Worm (Caenorhabditis elegans) whole organism, L4/young adult: Measurements from ENCODE around the gene F46B6.12.

ENCODE experiments used
- dao-5 ChIP-seq: sonication (generic microtip); optimal IDR thresholded peaks from 2 replicates; lab custom pipeline; 2016; ENCODE audit warnings: missing genotype, missing genetic modification characterization, moderate library complexity, missing compliant biosample characterization
- him-1 ChIP-seq: sonication (generic microtip); optimal IDR thresholded peaks from 2 replicates; lab custom pipeline; 2016; ENCODE audit warnings: missing genotype, missing genetic modification reagents, missing genetic modification characterization, missing compliant biosample characterization

ce11 chrV:9782045-9782444, 6.4 kb upstream of the F46B6.12 start:
- no peak for TF ChIP-seq dao-5
- TF ChIP-seq him-1 (tag; lab: Kevin White, UChicago) = no peak
